Worm (Caenorhabditis elegans) whole organism, L4 larva: Measurements from ENCODE around the gene npp-27.

Experiments used
- D1046.2 ChIP-seq: fragments of 200-800 bp; sonication (Bioruptor generic); IDR thresholded peaks from 2 replicates; pipeline ENCODE4 v1.3.6; 2022; ENCODE audit warnings: missing genetic modification characterization, missing compliant biosample characterization
- F26F4.8 ChIP-seq: fragments of 200-800 bp; sonication (Bioruptor generic); conservative IDR thresholded peaks from 2 replicates; pipeline ENCODE4 v1.3.6; 2022; ENCODE audit warnings: missing genetic modification characterization, missing compliant biosample characterization
- T20F7.1 ChIP-seq: fragments of 200-800 bp; sonication (Bioruptor generic); optimal IDR thresholded peaks from 2 replicates; lab custom pipeline; 2018; ENCODE audit warnings: mild to moderate bottlenecking, missing genetic modification characterization, missing compliant biosample characterization
- T26A8.4 ChIP-seq: fragments of 200-800 bp; sonication (Bioruptor generic); IDR thresholded peaks from 2 replicates; pipeline ENCODE4 v1.3.6; 2022; ENCODE audit warnings: missing genetic modification characterization, missing compliant biosample characterization
- Y75B8A.6 ChIP-seq: fragments of 200-800 bp; sonication (Bioruptor generic); IDR thresholded peaks from 2 replicates; pipeline ENCODE4 v1.3.6; 2022; ENCODE audit warnings: missing genetic modification reagents, missing genetic modification characterization, missing compliant biosample characterization
- attf-4 ChIP-seq: sonication (generic microtip); optimal IDR thresholded peaks from 3 replicates; lab custom pipeline; 2017; ENCODE audit warnings: missing biosample characterization, missing genetic modification characterization
- ceh-28 ChIP-seq: fragments of 150-350 bp; optimal IDR thresholded peaks from 2 replicates; lab custom pipeline; 2014; ENCODE audit warnings: missing biosample characterization, missing genetic modification reagents, missing genetic modification characterization
- ceh-32 ChIP-seq: sonication (generic microtip); optimal IDR thresholded peaks from 2 replicates; lab custom pipeline; 2016; ENCODE audit warnings: mild to moderate bottlenecking, missing genetic modification characterization, missing compliant biosample characterization; ENCODE audit not compliant: poor library complexity
- ceh-62 ChIP-seq: sonication (generic microtip); optimal IDR thresholded peaks from 2 replicates; lab custom pipeline; 2017; ENCODE audit warnings: missing biosample characterization, missing genetic modification characterization
- ceh-82 ChIP-seq: sonication (generic microtip); optimal IDR thresholded peaks from 2 replicates; lab custom pipeline; 2017; ENCODE audit warnings: missing biosample characterization, missing genetic modification characterization
- cey-2 ChIP-seq: sonication (generic microtip); optimal IDR thresholded peaks from 3 replicates; lab custom pipeline; 2017; ENCODE audit warnings: missing genetic modification characterization, mild to moderate bottlenecking, missing compliant biosample characterization, antibody characterized with exemption, borderline replicate concordance; ENCODE audit not compliant: insufficient read depth
- ctbp-1 ChIP-seq: fragments of 200-800 bp; sonication (Bioruptor generic); IDR thresholded peaks from 2 replicates; pipeline ENCODE4 v1.3.6; 2022; ENCODE audit warnings: missing genetic modification reagents, missing genetic modification characterization, missing compliant biosample characterization
- daf-8 ChIP-seq: fragments of 200-800 bp; sonication (Bioruptor generic); IDR thresholded peaks from 2 replicates; pipeline ENCODE4 v1.3.6; 2022; ENCODE audit warnings: missing genetic modification characterization, missing compliant biosample characterization
- dmd-6 ChIP-seq: fragments of 200-800 bp; sonication (Bioruptor generic); IDR thresholded peaks from 2 replicates; pipeline ENCODE4 v1.3.6; 2022; ENCODE audit warnings: missing genetic modification reagents, missing genetic modification characterization, missing compliant biosample characterization
- dpl-1 ChIP-seq: fragments of 150-350 bp; optimal IDR thresholded peaks from 2 replicates; lab custom pipeline; 2014; ENCODE audit warnings: missing biosample characterization, missing genetic modification reagents, missing genetic modification characterization
- duxl-1 ChIP-seq: sonication (generic microtip); optimal IDR thresholded peaks from 2 replicates; lab custom pipeline; 2016; ENCODE audit warnings: mild to moderate bottlenecking, missing genetic modification characterization, moderate library complexity, missing compliant biosample characterization; ENCODE audit not compliant: poor library complexity
- dve-1 ChIP-seq: sonication (generic microtip); optimal IDR thresholded peaks from 2 replicates; lab custom pipeline; 2017; ENCODE audit warnings: antibody characterized with exemption, mild to moderate bottlenecking, missing genetic modification characterization, missing compliant biosample characterization; ENCODE audit not compliant: insufficient read depth
- lim-7 ChIP-seq: fragments of 200-800 bp; sonication (Bioruptor generic); IDR thresholded peaks from 2 replicates; pipeline ENCODE4 v1.3.6; 2022; ENCODE audit warnings: missing genetic modification characterization, missing compliant biosample characterization
- lin-1 ChIP-seq: fragments of 200-800 bp; sonication (Bioruptor generic); IDR thresholded peaks from 2 replicates; pipeline ENCODE4 v1.3.6; 2022; ENCODE audit warnings: missing genetic modification reagents, missing genetic modification characterization, missing compliant biosample characterization
- lir-3 ChIP-seq: sonication (generic microtip); optimal IDR thresholded peaks from 2 replicates; lab custom pipeline; 2016; ENCODE audit warnings: mild to moderate bottlenecking, missing genetic modification characterization, missing compliant biosample characterization
- madf-5 ChIP-seq, 2 experiments: fragments of 200-800 bp; sonication (Bioruptor generic); IDR thresholded peaks; 2 replicates each; pipeline ENCODE4 v1.3.6; 2022; ENCODE audit warnings: missing compliant biosample characterization in 2 of 2, missing genetic modification characterization in 2 of 2
- madf-9 ChIP-seq: fragments of 200-800 bp; sonication (Bioruptor generic); conservative IDR thresholded peaks from 2 replicates; pipeline ENCODE4 v1.3.6; 2022; ENCODE audit warnings: missing genetic modification reagents, missing genetic modification characterization, missing compliant biosample characterization
- mep-1 ChIP-seq: fragments of 150-350 bp; sonication (generic microtip); optimal IDR thresholded peaks from 3 replicates; lab custom pipeline; 2014; ENCODE audit warnings: missing biosample characterization, missing genetic modification characterization
- mes-2 ChIP-seq: sonication (generic microtip); optimal IDR thresholded peaks from 2 replicates; lab custom pipeline; 2016; ENCODE audit warnings: missing genotype, mild to moderate bottlenecking, missing genetic modification characterization, missing compliant biosample characterization; ENCODE audit not compliant: poor library complexity, severe bottlenecking
- mxl-3 ChIP-seq: fragments of 200-800 bp; sonication (Bioruptor generic); optimal IDR thresholded peaks from 2 replicates; lab custom pipeline; 2018; ENCODE audit warnings: mild to moderate bottlenecking, missing genetic modification characterization, missing compliant biosample characterization
- nhr-102 ChIP-seq: sonication (generic microtip); optimal IDR thresholded peaks from 2 replicates; lab custom pipeline; 2016; ENCODE audit warnings: mild to moderate bottlenecking, missing genetic modification characterization, moderate library complexity, missing compliant biosample characterization
- nhr-111 ChIP-seq: fragments of 200-800 bp; sonication (Bioruptor generic); optimal IDR thresholded peaks from 2 replicates; lab custom pipeline; 2018; ENCODE audit warnings: mild to moderate bottlenecking, missing genetic modification characterization, missing compliant biosample characterization
- nhr-237 ChIP-seq: sonication (generic microtip); optimal IDR thresholded peaks from 2 replicates; lab custom pipeline; 2017; ENCODE audit warnings: missing biosample characterization, missing genetic modification characterization
- nhr-41 ChIP-seq: fragments of 200-800 bp; sonication (Bioruptor generic); IDR thresholded peaks from 2 replicates; pipeline ENCODE4 v1.3.6; 2022; ENCODE audit warnings: missing genetic modification reagents, missing genetic modification characterization, missing compliant biosample characterization
- nhr-6 ChIP-seq: fragments of 150-350 bp; optimal IDR thresholded peaks from 2 replicates; lab custom pipeline; 2014; ENCODE audit warnings: missing biosample characterization, missing genetic modification characterization
- pha-4 ChIP-seq, 2 experiments: fragments of 150-350 bp in 1 of 2; fragments of 200-800 bp in 1 of 2; sonication (Bioruptor generic) in 1 of 2; IDR thresholded peaks in 1 of 2; optimal IDR thresholded peaks in 1 of 2; 2 replicates each; pipeline versions ENCODE4 v1.3.6 to Lab custom; 2014 to 2022; ENCODE audit warnings: missing genetic modification characterization in 2 of 2, missing genetic modification reagents in 2 of 2, missing biosample characterization in 1 of 2, missing compliant biosample characterization in 1 of 2
- rbr-2 ChIP-seq: sonication (generic microtip); optimal IDR thresholded peaks from 2 replicates; lab custom pipeline; 2016; ENCODE audit warnings: missing genotype, missing genetic modification characterization, missing compliant biosample characterization
- saeg-2 ChIP-seq: fragments of 200-800 bp; sonication (Bioruptor generic); IDR thresholded peaks from 2 replicates; pipeline ENCODE4 v1.3.6; 2022; ENCODE audit warnings: missing genetic modification reagents, missing genetic modification characterization, missing compliant biosample characterization
- skn-1 ChIP-seq: fragments of 150-350 bp; optimal IDR thresholded peaks from 2 replicates; lab custom pipeline; 2014; ENCODE audit warnings: missing biosample characterization, missing genetic modification characterization
- spr-3 ChIP-seq: fragments of 200-800 bp; sonication (Bioruptor generic); optimal IDR thresholded peaks from 2 replicates; lab custom pipeline; 2018; ENCODE audit warnings: mild to moderate bottlenecking, missing genetic modification characterization, missing compliant biosample characterization
- tag-97 ChIP-seq: fragments of 200-800 bp; sonication (Bioruptor generic); IDR thresholded peaks from 2 replicates; pipeline ENCODE4 v1.3.6; 2022; ENCODE audit warnings: missing genetic modification characterization, missing compliant biosample characterization
- tra-1 ChIP-seq: fragments of 200-800 bp; sonication (Bioruptor generic); IDR thresholded peaks from 2 replicates; pipeline ENCODE4 v1.3.6; 2022; ENCODE audit warnings: missing genetic modification reagents, missing genetic modification characterization, missing compliant biosample characterization
- unc-39 ChIP-seq: sonication (generic microtip); optimal IDR thresholded peaks from 2 replicates; lab custom pipeline; 2017; ENCODE audit warnings: missing biosample characterization, missing genetic modification characterization
- unc-62 ChIP-seq, 3 experiments: fragments of 150-350 bp in 1 of 3; sonication (generic microtip); optimal IDR thresholded peaks in 2 of 3; peaks in 1 of 3; 1 replicate in 1 of 3; 2 replicates in 2 of 3; lab custom pipeline; 2014 to 2017; ENCODE audit warnings: missing biosample characterization in 3 of 3, missing genetic modification characterization in 3 of 3, missing genetic modification reagents in 3 of 3, missing genotype in 1 of 3
- vab-7 ChIP-seq: fragments of 200-800 bp; sonication (Bioruptor generic); IDR thresholded peaks from 2 replicates; pipeline ENCODE4 v1.3.6; 2022; ENCODE audit warnings: missing genetic modification reagents, missing genetic modification characterization, missing compliant biosample characterization
- zfp-2 ChIP-seq: sonication (generic microtip); optimal IDR thresholded peaks from 2 replicates; lab custom pipeline; 2016; ENCODE audit warnings: mild to moderate bottlenecking, missing genetic modification characterization, missing compliant biosample characterization
- zfp-3 ChIP-seq: fragments of 200-800 bp; sonication (Bioruptor generic); conservative IDR thresholded peaks from 2 replicates; pipeline ENCODE4 v1.3.6; 2022; ENCODE audit warnings: missing genetic modification reagents, missing genetic modification characterization, missing compliant biosample characterization
- zip-11 ChIP-seq: fragments of 200-800 bp; sonication (Bioruptor generic); IDR thresholded peaks from 2 replicates; pipeline ENCODE4 v1.3.6; 2022; ENCODE audit warnings: missing genetic modification characterization, missing compliant biosample characterization
- zip-2 ChIP-seq: fragments of 150-350 bp; optimal IDR thresholded peaks from 2 replicates; lab custom pipeline; 2014; ENCODE audit warnings: missing biosample characterization, missing genetic modification characterization
- ztf-11 ChIP-seq: fragments of 150-350 bp; optimal IDR thresholded peaks from 2 replicates; lab custom pipeline; 2014; ENCODE audit warnings: missing biosample characterization, missing genetic modification characterization
- ztf-7 ChIP-seq: fragments of 150-350 bp; optimal IDR thresholded peaks from 2 replicates; lab custom pipeline; 2014; ENCODE audit warnings: missing biosample characterization, missing genetic modification characterization

npp-27 gene

ce11 chrIV:7902221-7902904 lies 7.7 kb downstream of the npp-27 start, which contains the start of gene arp-11 (continued):
- TF ChIP-seq tag-97 (GFP tag; lab: Robert Waterston, UW), result no peak
- TF ChIP-seq ceh-32, result no peak
- TF ChIP-seq nhr-102, result no peak
- no peak for TF ChIP-seq spr-3 (GFP tag; lab: Kevin White, UChicago)
- no peak for TF ChIP-seq F26F4.8 (GFP tag; lab: Robert Waterston, UW)
- no peak for TF ChIP-seq nhr-111 (GFP tag; lab: Kevin White, UChicago)
- no peak for TF ChIP-seq ceh-62 (tag; lab: Kevin White, UChicago)
- TF ChIP-seq zip-11 (GFP tag; lab: Robert Waterston, UW), result no peak
- peak; percentile 83 for TF ChIP-seq mep-1 (tag; lab: Kevin White, UChicago)
- TF ChIP-seq lir-3, result no peak
- no peak for TF ChIP-seq madf-5 (GFP tag; IDR thresholded peaks at IDR 0.05; lab: Robert Waterston, UW)
- TF ChIP-seq cey-2 (tag; lab: Kevin White, UChicago), result no peak
- TF ChIP-seq lin-1 (GFP tag; lab: Robert Waterston, UW), result 0 out of 2 replicates have a peak, but pooled peaks have one; percentile 33
- no peak for TF ChIP-seq vab-7
- TF ChIP-seq lim-7 (GFP tag; lab: Robert Waterston, UW), result no peak
- TF ChIP-seq nhr-41 (GFP tag; lab: Robert Waterston, UW), result no peak
- TF ChIP-seq Y75B8A.6 (GFP tag; lab: Robert Waterston, UW), result no peak
- TF ChIP-seq pha-4 (GFP tag; IDR thresholded peaks at IDR 0.05; lab: Robert Waterston, UW), result peak; percentile 46
- peak; percentile 78 for TF ChIP-seq pha-4 (tag; optimal IDR thresholded peaks at IDR 0.05; lab: Kevin White, UChicago)
- no peak for TF ChIP-seq madf-9 (GFP tag; lab: Robert Waterston, UW)
- TF ChIP-seq zfp-2 (tag; lab: Kevin White, UChicago), result no peak
- TF ChIP-seq unc-62 (GFP tag; optimal IDR thresholded peaks at IDR 0.05 in 1 of 2; lab: Kevin White, UChicago), result no peak
- TF ChIP-seq unc-62 (tag; optimal IDR thresholded peaks at IDR 0.05; lab: Kevin White, UChicago), result no peak
- TF ChIP-seq rbr-2 (tag; lab: Kevin White, UChicago), result peak; percentile 62

ce11 chrIV:7898489-7898888 lies 11.6 kb downstream of the npp-27 start:
- no peak for TF ChIP-seq zfp-3
- TF ChIP-seq nhr-6 (tag; lab: Kevin White, UChicago), result no peak
- TF ChIP-seq nhr-237, result no peak
- TF ChIP-seq T26A8.4 (GFP tag; lab: Robert Waterston, UW), result no peak
- TF ChIP-seq daf-8, result no peak
- no peak for TF ChIP-seq nhr-41 (GFP tag; lab: Robert Waterston, UW)
- no peak for TF ChIP-seq mes-2 (tag; lab: Kevin White, UChicago)
- TF ChIP-seq pha-4 (GFP tag; IDR thresholded peaks at IDR 0.05; lab: Robert Waterston, UW), result no peak
- no peak for TF ChIP-seq pha-4 (tag; optimal IDR thresholded peaks at IDR 0.05; lab: Kevin White, UChicago)
- no peak for TF ChIP-seq ceh-82 (tag; lab: Kevin White, UChicago)
- no peak for TF ChIP-seq mxl-3
- no peak for TF ChIP-seq lim-7 (GFP tag; lab: Robert Waterston, UW)
- TF ChIP-seq attf-4 (tag; lab: Kevin White, UChicago), result no peak
- no peak for TF ChIP-seq ceh-28 (tag; lab: Kevin White, UChicago)
- no peak for TF ChIP-seq unc-39 (tag; lab: Kevin White, UChicago)
- TF ChIP-seq ztf-7, result no peak
- peak; percentile 57 for TF ChIP-seq dve-1 (tag; lab: Kevin White, UChicago)
- no peak for TF ChIP-seq ctbp-1 (GFP tag; lab: Robert Waterston, UW)
- TF ChIP-seq saeg-2 (GFP tag; lab: Robert Waterston, UW), result no peak
- TF ChIP-seq zip-2 (tag; lab: Kevin White, UChicago), result no peak
- no peak for TF ChIP-seq D1046.2
- TF ChIP-seq duxl-1 (tag; lab: Kevin White, UChicago), result no peak
- no peak for TF ChIP-seq unc-62 (GFP tag; optimal IDR thresholded peaks at IDR 0.05 in 1 of 2; lab: Kevin White, UChicago)
- TF ChIP-seq unc-62 (tag; optimal IDR thresholded peaks at IDR 0.05; lab: Kevin White, UChicago), result no peak
- no peak for TF ChIP-seq tra-1
- TF ChIP-seq dmd-6 (GFP tag; lab: Robert Waterston, UW), result peak; percentile 38; the same call in 1 of the 2 replicates
- TF ChIP-seq T20F7.1 (GFP tag; lab: Kevin White, UChicago), result peak; percentile 28
- TF ChIP-seq lin-1 (GFP tag; lab: Robert Waterston, UW), result no peak
- no peak for TF ChIP-seq dpl-1 (GFP tag; lab: Kevin White, UChicago)
- no peak for TF ChIP-seq nhr-102
- no peak for TF ChIP-seq ztf-11
- TF ChIP-seq vab-7, result no peak
- no peak for TF ChIP-seq skn-1
